Fruit fly (Drosophila melanogaster) S2 (cell line): ENCODE measurements around the gene Pdfr.

ENCODE experiments used
- CG8478 ChIP-seq: fragments of >200 bp; optimal IDR thresholded peaks from 2 replicates; lab custom pipeline; 2018
- CTCF ChIP-seq, 2 experiments: fragments of >200 bp; optimal IDR thresholded peaks; 2 replicates each; lab custom pipeline; 2018

DNA sequence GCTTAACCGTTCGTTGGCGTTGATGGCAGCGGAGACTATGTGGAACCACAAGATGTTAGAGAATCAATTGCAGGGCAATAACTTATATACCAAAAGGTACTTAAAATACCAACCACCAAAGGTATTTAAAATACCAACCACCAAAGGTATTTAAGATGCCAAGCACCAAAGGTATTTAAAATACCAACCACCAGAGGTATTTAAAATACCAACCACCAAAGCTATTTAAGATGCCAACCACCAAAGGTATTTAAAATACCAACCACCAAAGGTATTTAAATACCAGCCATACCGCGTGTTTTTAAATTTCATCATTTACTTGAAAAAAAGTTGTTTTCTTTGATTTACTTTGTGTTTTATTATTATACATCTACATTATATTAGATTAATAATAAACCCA, 65.4 kb downstream of the Pdfr start:
- TF ChIP-seq CG8478 (lab: Kevin White, UChicago): no peak
- no peak for TF ChIP-seq CTCF (optimal IDR thresholded peaks at IDR 0.05; lab: Kevin White, UChicago)
